Worm (Caenorhabditis elegans) whole organism, L4 larva: ENCODE data around the gene F42F12.3.

Source experiments
- F37D6.2 ChIP-seq: sonication (generic microtip); optimal IDR thresholded peaks from 2 replicates; lab custom pipeline; 2016; ENCODE audit warnings: mild to moderate bottlenecking, missing genetic modification characterization, missing compliant biosample characterization
- F44E2.7 ChIP-seq: fragments of 200-800 bp; sonication (Bioruptor generic); IDR thresholded peaks from 2 replicates; pipeline ENCODE4 v2.1.2; 2022; ENCODE audit warnings: missing genetic modification characterization, missing compliant biosample characterization
- F49E8.2 ChIP-seq: sonication (generic microtip); optimal IDR thresholded peaks from 2 replicates; lab custom pipeline; 2016; ENCODE audit warnings: missing compliant biosample characterization, mild to moderate bottlenecking, missing genetic modification characterization, borderline replicate concordance
- Y48G9A.11 ChIP-seq: fragments of 200-800 bp; sonication (Bioruptor generic); IDR thresholded peaks from 2 replicates; pipeline ENCODE4 v1.3.6; 2022; ENCODE audit warnings: missing genetic modification reagents, missing genetic modification characterization, missing compliant biosample characterization
- Y5F2A.4 ChIP-seq: fragments of 200-800 bp; sonication (Bioruptor generic); optimal IDR thresholded peaks from 2 replicates; lab custom pipeline; 2018; ENCODE audit warnings: mild to moderate bottlenecking, missing genetic modification characterization, missing compliant biosample characterization
- Y75B8A.6 ChIP-seq: fragments of 200-800 bp; sonication (Bioruptor generic); IDR thresholded peaks from 2 replicates; pipeline ENCODE4 v1.3.6; 2022; ENCODE audit warnings: missing genetic modification reagents, missing genetic modification characterization, missing compliant biosample characterization
- ZK337.2 ChIP-seq: fragments of 200-800 bp; sonication (Bioruptor generic); IDR thresholded peaks from 2 replicates; pipeline ENCODE4 v1.3.6; 2022; ENCODE audit warnings: missing genetic modification reagents, missing genetic modification characterization, missing compliant biosample characterization
- ZK546.5 ChIP-seq, 2 experiments: sonication (generic microtip); optimal IDR thresholded peaks; 2 replicates each; lab custom pipeline; 2017; ENCODE audit warnings: missing biosample characterization in 2 of 2, missing genetic modification characterization in 2 of 2
- aha-1 ChIP-seq: fragments of 150-350 bp; peaks from one replicate; lab custom pipeline; 2014; ENCODE audit warnings: missing biosample characterization, missing genetic modification characterization
- ama-1 ChIP-seq: fragments of 150-350 bp; optimal IDR thresholded peaks from 2 replicates; lab custom pipeline; 2014; ENCODE audit warnings: inconsistent platforms, mixed read lengths
- arid-1 ChIP-seq: fragments of 200-800 bp; sonication (Bioruptor generic); conservative IDR thresholded peaks from 2 replicates; pipeline ENCODE4 v1.3.6; 2022; ENCODE audit warnings: missing genetic modification reagents, missing genetic modification characterization, missing compliant biosample characterization
- ceh-28 ChIP-seq: fragments of 150-350 bp; optimal IDR thresholded peaks from 2 replicates; lab custom pipeline; 2014; ENCODE audit warnings: missing biosample characterization, missing genetic modification reagents, missing genetic modification characterization
- ceh-32 ChIP-seq: sonication (generic microtip); optimal IDR thresholded peaks from 2 replicates; lab custom pipeline; 2016; ENCODE audit warnings: mild to moderate bottlenecking, missing genetic modification characterization, missing compliant biosample characterization; ENCODE audit not compliant: poor library complexity
- ceh-82 ChIP-seq: sonication (generic microtip); optimal IDR thresholded peaks from 2 replicates; lab custom pipeline; 2017; ENCODE audit warnings: missing biosample characterization, missing genetic modification characterization
- cey-2 ChIP-seq: sonication (generic microtip); optimal IDR thresholded peaks from 3 replicates; lab custom pipeline; 2017; ENCODE audit warnings: missing genetic modification characterization, mild to moderate bottlenecking, missing compliant biosample characterization, antibody characterized with exemption, borderline replicate concordance; ENCODE audit not compliant: insufficient read depth
- ctbp-1 ChIP-seq: fragments of 200-800 bp; sonication (Bioruptor generic); IDR thresholded peaks from 2 replicates; pipeline ENCODE4 v1.3.6; 2022; ENCODE audit warnings: missing genetic modification reagents, missing genetic modification characterization, missing compliant biosample characterization
- daf-19 ChIP-seq: fragments of 200-800 bp; sonication (Bioruptor generic); conservative IDR thresholded peaks from 2 replicates; pipeline ENCODE4 v1.3.6; 2022; ENCODE audit warnings: missing genetic modification characterization, missing compliant biosample characterization
- daf-8 ChIP-seq: fragments of 200-800 bp; sonication (Bioruptor generic); IDR thresholded peaks from 2 replicates; pipeline ENCODE4 v1.3.6; 2022; ENCODE audit warnings: missing genetic modification characterization, missing compliant biosample characterization
- dmd-8 ChIP-seq: fragments of 200-800 bp; sonication (Bioruptor generic); IDR thresholded peaks from 2 replicates; pipeline ENCODE4 v1.3.6; 2022; ENCODE audit warnings: missing genetic modification characterization, missing compliant biosample characterization
- dmd-9 ChIP-seq: fragments of 200-800 bp; sonication (Bioruptor generic); IDR thresholded peaks from 2 replicates; pipeline ENCODE4 v1.3.6; 2022; ENCODE audit warnings: missing genetic modification reagents, missing genetic modification characterization, missing compliant biosample characterization
- dpl-1 ChIP-seq: fragments of 150-350 bp; optimal IDR thresholded peaks from 2 replicates; lab custom pipeline; 2014; ENCODE audit warnings: missing biosample characterization, missing genetic modification reagents, missing genetic modification characterization
- duxl-1 ChIP-seq: sonication (generic microtip); optimal IDR thresholded peaks from 2 replicates; lab custom pipeline; 2016; ENCODE audit warnings: mild to moderate bottlenecking, missing genetic modification characterization, moderate library complexity, missing compliant biosample characterization; ENCODE audit not compliant: poor library complexity
- egl-27 ChIP-seq: sonication (generic microtip); optimal IDR thresholded peaks from 3 replicates; lab custom pipeline; 2017; ENCODE audit warnings: missing biosample characterization, missing genetic modification reagents, missing genetic modification characterization
- gei-8 ChIP-seq: fragments of 200-800 bp; sonication (Bioruptor generic); optimal IDR thresholded peaks from 2 replicates; lab custom pipeline; 2018; ENCODE audit warnings: mild to moderate bottlenecking, missing genetic modification characterization, missing compliant biosample characterization
- hif-1 ChIP-seq, 2 experiments: sonication (generic microtip); optimal IDR thresholded peaks; 2 replicates each; lab custom pipeline; 2016 to 2017; ENCODE audit warnings: missing compliant biosample characterization in 2 of 2, missing genetic modification characterization in 2 of 2, missing genetic modification reagents in 2 of 2, missing genotype in 2 of 2, mild to moderate bottlenecking in 1 of 2
- hmg-1.1 ChIP-seq: fragments of 200-800 bp; sonication (Bioruptor generic); IDR thresholded peaks from 2 replicates; pipeline ENCODE4 v1.3.6; 2022; ENCODE audit warnings: missing genetic modification reagents, missing genetic modification characterization, missing compliant biosample characterization
- jun-1 ChIP-seq: fragments of 150-350 bp; optimal IDR thresholded peaks from 2 replicates; lab custom pipeline; 2014; ENCODE audit warnings: missing biosample characterization, missing genetic modification reagents, missing genetic modification characterization
- lin-38 ChIP-seq: fragments of 200-800 bp; sonication (Bioruptor generic); IDR thresholded peaks from 2 replicates; pipeline ENCODE4 v1.3.6; 2022; ENCODE audit warnings: missing genetic modification reagents, missing genetic modification characterization, missing compliant biosample characterization
- lsy-2 ChIP-seq, 2 experiments: fragments of 150-350 bp in 1 of 2; sonication (generic microtip) in 1 of 2; optimal IDR thresholded peaks; 2 replicates each; lab custom pipeline; 2014 to 2017; ENCODE audit warnings: missing biosample characterization in 2 of 2, missing genetic modification characterization in 2 of 2
- mdt-29 ChIP-seq: fragments of 200-800 bp; sonication (Bioruptor generic); IDR thresholded peaks from 2 replicates; pipeline ENCODE4 v1.3.6; 2022; ENCODE audit warnings: missing genetic modification reagents, missing genetic modification characterization, missing compliant biosample characterization
- mxl-2 ChIP-seq: fragments of 200-800 bp; sonication (Bioruptor generic); conservative IDR thresholded peaks from 2 replicates; pipeline ENCODE4 v1.3.6; 2022; ENCODE audit warnings: missing genetic modification reagents, missing genetic modification characterization, missing compliant biosample characterization
- mxl-3 ChIP-seq: fragments of 200-800 bp; sonication (Bioruptor generic); optimal IDR thresholded peaks from 2 replicates; lab custom pipeline; 2018; ENCODE audit warnings: mild to moderate bottlenecking, missing genetic modification characterization, missing compliant biosample characterization
- nhr-11 ChIP-seq: fragments of 150-350 bp; optimal IDR thresholded peaks from 2 replicates; lab custom pipeline; 2014; ENCODE audit warnings: missing biosample characterization, missing genetic modification characterization
- nhr-237 ChIP-seq: sonication (generic microtip); optimal IDR thresholded peaks from 2 replicates; lab custom pipeline; 2017; ENCODE audit warnings: missing biosample characterization, missing genetic modification characterization
- nhr-28 ChIP-seq: fragments of 150-350 bp; optimal IDR thresholded peaks from 2 replicates; lab custom pipeline; 2014; ENCODE audit warnings: missing biosample characterization, missing genetic modification characterization
- nhr-41 ChIP-seq: fragments of 200-800 bp; sonication (Bioruptor generic); IDR thresholded peaks from 2 replicates; pipeline ENCODE4 v1.3.6; 2022; ENCODE audit warnings: missing genetic modification reagents, missing genetic modification characterization, missing compliant biosample characterization
- nhr-48 ChIP-seq: sonication (generic microtip); optimal IDR thresholded peaks from 2 replicates; lab custom pipeline; 2016; ENCODE audit warnings: mild to moderate bottlenecking, missing genetic modification characterization, missing compliant biosample characterization
- nhr-6 ChIP-seq: fragments of 150-350 bp; optimal IDR thresholded peaks from 2 replicates; lab custom pipeline; 2014; ENCODE audit warnings: missing biosample characterization, missing genetic modification characterization
- pha-4 ChIP-seq, 2 experiments: fragments of 150-350 bp in 1 of 2; fragments of 200-800 bp in 1 of 2; sonication (Bioruptor generic) in 1 of 2; IDR thresholded peaks in 1 of 2; optimal IDR thresholded peaks in 1 of 2; 2 replicates each; pipeline versions ENCODE4 v1.3.6 to Lab custom; 2014 to 2022; ENCODE audit warnings: missing genetic modification characterization in 2 of 2, missing genetic modification reagents in 2 of 2, missing biosample characterization in 1 of 2, missing compliant biosample characterization in 1 of 2
- php-3 ChIP-seq: fragments of 200-800 bp; sonication (Bioruptor generic); IDR thresholded peaks from 2 replicates; pipeline ENCODE4 v1.3.6; 2022; ENCODE audit warnings: missing genetic modification reagents, missing genetic modification characterization, missing compliant biosample characterization
- pqm-1 ChIP-seq: sonication (generic microtip); optimal IDR thresholded peaks from 2 replicates; lab custom pipeline; 2017; ENCODE audit warnings: missing biosample characterization, missing genetic modification characterization
- rbr-2 ChIP-seq: sonication (generic microtip); optimal IDR thresholded peaks from 2 replicates; lab custom pipeline; 2016; ENCODE audit warnings: missing genotype, missing genetic modification characterization, missing compliant biosample characterization
- saeg-2 ChIP-seq: fragments of 200-800 bp; sonication (Bioruptor generic); IDR thresholded peaks from 2 replicates; pipeline ENCODE4 v1.3.6; 2022; ENCODE audit warnings: missing genetic modification reagents, missing genetic modification characterization, missing compliant biosample characterization
- set-16 ChIP-seq: fragments of 200-800 bp; sonication (Bioruptor generic); IDR thresholded peaks from 2 replicates; pipeline ENCODE4 v1.3.6; 2022; ENCODE audit warnings: missing genetic modification reagents, missing genetic modification characterization, missing compliant biosample characterization
- vab-7 ChIP-seq: fragments of 200-800 bp; sonication (Bioruptor generic); IDR thresholded peaks from 2 replicates; pipeline ENCODE4 v1.3.6; 2022; ENCODE audit warnings: missing genetic modification reagents, missing genetic modification characterization, missing compliant biosample characterization
- zfp-2 ChIP-seq: sonication (generic microtip); optimal IDR thresholded peaks from 2 replicates; lab custom pipeline; 2016; ENCODE audit warnings: mild to moderate bottlenecking, missing genetic modification characterization, missing compliant biosample characterization
- zip-11 ChIP-seq: fragments of 200-800 bp; sonication (Bioruptor generic); IDR thresholded peaks from 2 replicates; pipeline ENCODE4 v1.3.6; 2022; ENCODE audit warnings: missing genetic modification characterization, missing compliant biosample characterization
- ztf-11 ChIP-seq: fragments of 150-350 bp; optimal IDR thresholded peaks from 2 replicates; lab custom pipeline; 2014; ENCODE audit warnings: missing biosample characterization, missing genetic modification characterization

The F42F12.3 gene

DNA sequence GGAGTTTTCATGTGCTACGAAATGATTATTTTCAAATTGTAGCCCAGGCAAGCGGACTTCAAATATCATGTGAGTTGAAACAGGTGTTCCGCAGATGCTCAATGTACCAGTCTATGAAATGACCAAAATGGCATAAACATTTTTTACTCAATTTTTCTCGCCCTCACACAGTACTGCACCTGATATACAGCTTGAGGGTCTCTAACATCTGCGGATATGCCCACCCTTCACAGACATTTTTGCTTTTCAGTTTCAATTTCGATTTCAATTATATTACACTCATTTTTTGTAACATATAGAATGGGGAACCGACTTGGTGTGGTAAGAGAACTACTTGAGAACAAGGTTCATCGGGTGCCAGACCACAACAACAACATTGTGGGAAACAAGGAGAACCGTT is 3.6 kb upstream of the F42F12.3 start, which contains the start of gene F42F12.11:
F42F12.11 (plus strand) TSS at position 301 of the 400 bp plus-strand sequence.
- TF ChIP-seq zip-11, result no peak
- no peak for TF ChIP-seq saeg-2 (GFP tag; lab: Robert Waterston, UW)
- no peak for TF ChIP-seq pqm-1 (tag; lab: Kevin White, UChicago)
- TF ChIP-seq mxl-3, result no peak
- no peak for TF ChIP-seq arid-1 (GFP tag; lab: Robert Waterston, UW)
- peak; percentile 10 for TF ChIP-seq aha-1 (tag; lab: Kevin White, UChicago)
- TF ChIP-seq, all 104 proteins: peak for 1

DNA sequence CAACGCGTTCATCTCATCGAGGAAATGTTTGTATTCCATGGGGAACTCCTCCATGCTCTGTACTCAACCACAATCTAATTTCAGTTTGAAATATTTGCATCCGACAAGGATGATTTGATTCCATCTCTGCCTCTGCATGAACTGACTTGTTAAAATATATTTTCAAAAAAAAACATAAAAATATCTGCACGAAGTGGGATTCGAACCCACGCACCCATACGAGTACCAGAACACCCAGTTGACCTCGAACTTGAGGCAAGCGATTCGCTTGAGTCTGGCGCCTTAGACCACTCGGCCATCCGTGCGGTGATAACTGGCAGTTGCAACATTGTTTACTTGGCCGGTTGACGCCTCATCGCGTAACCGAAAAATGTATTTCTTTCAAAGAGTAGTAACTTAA is 2.6 kb upstream of the F42F12.3 start:
- TF ChIP-seq saeg-2 (GFP tag; lab: Robert Waterston, UW) (peak; percentile 62; the same call in 1 of the 2 replicates), F44E2.7 (GFP tag; lab: Robert Waterston, UW) (no peak), Y48G9A.11 (GFP tag; lab: Robert Waterston, UW) (peak; percentile 67), ZK546.5 (tag; optimal IDR thresholded peaks at IDR 0.05; lab: Kevin White, UChicago) (no peak), rbr-2 (tag; lab: Kevin White, UChicago) (peak; percentile 28), dmd-8 (GFP tag; lab: Robert Waterston, UW) (peak; percentile 80), ceh-28 (tag; lab: Kevin White, UChicago) (no peak), ama-1 (lab: Kevin White, UChicago) (no peak), nhr-6 (peak; percentile 32), ceh-32 (tag; lab: Kevin White, UChicago) (no peak), ZK337.2 (0 out of 2 replicates have a peak, but pooled peaks have one; percentile 51), nhr-41 (GFP tag; lab: Robert Waterston, UW) (no peak), egl-27 (tag; lab: Kevin White, UChicago) (no peak), hif-1 (tag; optimal IDR thresholded peaks at IDR 0.05; lab: Kevin White, UChicago) (no peak), arid-1 (GFP tag; lab: Robert Waterston, UW) (peak; percentile 52; the same call in 1 of the 2 replicates), mxl-3 (peak; percentile 53), pqm-1 (tag; lab: Kevin White, UChicago) (no peak), set-16 (GFP tag; lab: Robert Waterston, UW) (no peak), gei-8 (GFP tag; lab: Kevin White, UChicago) (no peak), zip-11 (no peak), lsy-2 (tag; optimal IDR thresholded peaks at IDR 0.05; lab: Kevin White, UChicago) (no peak), jun-1 (tag; lab: Kevin White, UChicago) (no peak), ceh-82 (tag; lab: Kevin White, UChicago) (no peak), dpl-1 (GFP tag; lab: Kevin White, UChicago) (no peak), F37D6.2 (no peak), vab-7 (GFP tag; lab: Robert Waterston, UW) (peak; percentile 88), nhr-11 (tag; lab: Kevin White, UChicago) (no peak), hmg-1.1 (peak; percentile 78), php-3 (GFP tag; lab: Robert Waterston, UW) (no peak; the same call in 1 of the 2 replicates), duxl-1 (peak; percentile 53), daf-8 (no peak), pha-4 (GFP tag; IDR thresholded peaks at IDR 0.05; lab: Robert Waterston, UW) (peak; percentile 69; the same call in 1 of the 2 replicates), pha-4 (tag; optimal IDR thresholded peaks at IDR 0.05; lab: Kevin White, UChicago) (no peak), zfp-2 (no peak), daf-19 (no peak), Y75B8A.6 (GFP tag; lab: Robert Waterston, UW) (0 out of 2 replicates have a peak, but pooled peaks have one; percentile 50), mdt-29 (no peak), cey-2 (tag; lab: Kevin White, UChicago) (no peak), nhr-237 (tag; lab: Kevin White, UChicago) (no peak), mxl-2 (no peak), nhr-28 (tag; lab: Kevin White, UChicago) (peak; percentile 56), ctbp-1 (GFP tag; lab: Robert Waterston, UW) (peak; percentile 52; the same call in 1 of the 2 replicates), nhr-48 (no peak), Y5F2A.4 (no peak), dmd-9 (no peak), lin-38 (GFP tag; lab: Robert Waterston, UW) (no peak), ztf-11 (tag; lab: Kevin White, UChicago) (no peak), F49E8.2 (no peak)
